Worm (Caenorhabditis elegans): ENCODE results near the gene D2023.1.

- TF ChIP-seq blmp-1 (tag; optimal IDR thresholded peaks at IDR 0.05): no peak
- no peak for TF ChIP-seq nhr-77 (tag; optimal IDR thresholded peaks at IDR 0.05)
- no peak for TF ChIP-seq mep-1 (tag; optimal IDR thresholded peaks at IDR 0.05)
- no peak for TF ChIP-seq egl-27 (tag; optimal IDR thresholded peaks at IDR 0.05)
- no peak for TF ChIP-seq pqm-1 (tag; optimal IDR thresholded peaks at IDR 0.05)
- TF ChIP-seq fos-1 (tag; optimal IDR thresholded peaks at IDR 0.05): no peak
- TF ChIP-seq ztf-4 (tag; optimal IDR thresholded peaks at IDR 0.05): no peak
- no peak for TF ChIP-seq efl-1 (optimal IDR thresholded peaks at IDR 0.05)
- TF ChIP-seq efl-1 (GFP tag; optimal IDR thresholded peaks at IDR 0.05 in 1 of 2): peak in 1 of 2 experiments; percentile 83
- TF ChIP-seq nhr-237 (tag; optimal IDR thresholded peaks at IDR 0.05): no peak
- TF ChIP-seq dpl-1 (GFP tag; optimal IDR thresholded peaks at IDR 0.05): no peak
- TF ChIP-seq lin-13 (GFP tag; optimal IDR thresholded peaks at IDR 0.05): no peak
- no peak for TF ChIP-seq isw-1 (GFP tag; IDR thresholded peaks at IDR 0.05)
These were observed 37.9 kb upstream of the D2023.1 start for ce11 chrV:11751480-11751879.

All from whole organism, L1 larva.